Fruit fly (Drosophila melanogaster) whole organism, prepupa: ENCODE measurements around the gene c12.1.
A peak's percentile ranks its signal among the peaks of the same experiment; 100 is the strongest.

Source experiments
- CG3919 ChIP-seq: fragments of 200-800 bp; sonication (Bioruptor generic); optimal IDR thresholded peaks from 3 replicates; lab custom pipeline; 2016; ENCODE audit warnings: missing biosample characterization, missing genetic modification characterization
- CG6854 ChIP-seq: fragments of 200-800 bp; sonication (Bioruptor generic); optimal IDR thresholded peaks from 2 replicates; lab custom pipeline; 2017; ENCODE audit warnings: missing biosample characterization, mild to moderate bottlenecking, missing genetic modification characterization
- CG8119 ChIP-seq: fragments of 200-800 bp; sonication (Bioruptor generic); IDR thresholded peaks from 3 replicates; pipeline ENCODE4 v1.3.6; 2022; ENCODE audit warnings: missing biosample characterization, missing genetic modification characterization
- CG8319 ChIP-seq: fragments of 200-800 bp; sonication (Bioruptor generic); optimal IDR thresholded peaks from 3 replicates; lab custom pipeline; 2016; ENCODE audit warnings: missing biosample characterization, missing genetic modification characterization
- Eip75B ChIP-seq: fragments of 200-800 bp; sonication (Bioruptor generic); optimal IDR thresholded peaks from 3 replicates; lab custom pipeline; 2016; ENCODE audit warnings: missing biosample characterization, missing genetic modification characterization
- Hr39 ChIP-seq: fragments of 200-800 bp; sonication (Bioruptor generic); optimal IDR thresholded peaks from 2 replicates; lab custom pipeline; 2016; ENCODE audit warnings: missing biosample characterization, missing genetic modification characterization
- OdsH ChIP-seq: fragments of 200-800 bp; sonication (Bioruptor generic); optimal IDR thresholded peaks from 3 replicates; lab custom pipeline; 2016; ENCODE audit warnings: missing biosample characterization, missing genetic modification characterization
- Sox102F ChIP-seq: fragments of 200-800 bp; sonication (Bioruptor generic); optimal IDR thresholded peaks from 2 replicates; lab custom pipeline; 2016; ENCODE audit warnings: missing biosample characterization, mild to moderate bottlenecking, missing genetic modification characterization
- Sox15 ChIP-seq: fragments of 200-800 bp; sonication (Bioruptor generic); optimal IDR thresholded peaks from 3 replicates; lab custom pipeline; 2016; ENCODE audit warnings: missing biosample characterization, missing genetic modification characterization
- dsx ChIP-seq: fragments of 200-800 bp; optimal IDR thresholded peaks from 3 replicates; lab custom pipeline; 2019; ENCODE audit warnings: missing biosample characterization, mild to moderate bottlenecking, missing genetic modification characterization, moderate library complexity; ENCODE audit not compliant: poor library complexity, severe bottlenecking
- fd85E ChIP-seq: fragments of 200-800 bp; sonication (Bioruptor generic); optimal IDR thresholded peaks from 3 replicates; lab custom pipeline; 2016; ENCODE audit warnings: missing biosample characterization, missing genetic modification characterization
- salr ChIP-seq, 2 experiments: fragments of 200-800 bp; sonication (Bioruptor generic); optimal IDR thresholded peaks; 3 replicates each; lab custom pipeline; 2016 to 2018; ENCODE audit warnings: missing biosample characterization in 2 of 2, missing genetic modification characterization in 2 of 2, mild to moderate bottlenecking in 1 of 2

dm6 chrX:9317100-9317499, 1.9 kb downstream of the c12.1 start:
- no peak for TF ChIP-seq salr (GFP tag; optimal IDR thresholded peaks at IDR 0.05; lab: Kevin White, UChicago)
- TF ChIP-seq OdsH = no peak
- TF ChIP-seq fd85E = no peak
- no peak for TF ChIP-seq CG6854
- TF ChIP-seq Sox102F (GFP tag; lab: Kevin White, UChicago) = peak; percentile 14
- no peak for TF ChIP-seq CG8119
- TF ChIP-seq CG3919 = no peak
- TF ChIP-seq Hr39 (GFP tag; lab: Kevin White, UChicago) = peak; percentile 44
- no peak for TF ChIP-seq Eip75B
- no peak for TF ChIP-seq CG8319 (GFP tag; lab: Kevin White, UChicago)
- no peak for TF ChIP-seq Sox15 (GFP tag; lab: Kevin White, UChicago)
- no peak for TF ChIP-seq dsx (GFP tag; lab: Kevin White, UChicago)
